Fruit fly (Drosophila melanogaster) whole organism, embryonic: ENCODE measurements around the gene Herc4.

Experiments
- Atf3 ChIP-seq: fragments of 200-800 bp; sonication (Bioruptor generic); optimal IDR thresholded peaks from 3 replicates; lab custom pipeline; 2016; ENCODE audit warnings: missing biosample characterization, missing genetic modification characterization
- BtbVII ChIP-seq: fragments of 200-800 bp; sonication (Bioruptor generic); optimal IDR thresholded peaks from 3 replicates; lab custom pipeline; 2017; ENCODE audit warnings: missing biosample characterization, mild to moderate bottlenecking, missing genetic modification characterization
- CG12391 ChIP-seq: fragments of 200-800 bp; sonication (Bioruptor generic); optimal IDR thresholded peaks from 3 replicates; lab custom pipeline; 2018; ENCODE audit warnings: missing biosample characterization, mild to moderate bottlenecking, missing genetic modification characterization, moderate library complexity
- CG17612 ChIP-seq: fragments of 200-800 bp; sonication (Bioruptor generic); IDR thresholded peaks from 2 replicates; pipeline ENCODE4 v1.3.6; 2022; ENCODE audit warnings: missing biosample characterization, missing genetic modification characterization
- CG17912 ChIP-seq: fragments of 200-800 bp; sonication (Bioruptor generic); optimal IDR thresholded peaks from 2 replicates; lab custom pipeline; 2018; ENCODE audit warnings: missing biosample characterization, mild to moderate bottlenecking, missing genetic modification characterization
- CG18011 ChIP-seq: fragments of 200-800 bp; sonication (Bioruptor generic); optimal IDR thresholded peaks from 2 replicates; lab custom pipeline; 2017; ENCODE audit warnings: missing biosample characterization, missing genetic modification characterization, mild to moderate bottlenecking, moderate library complexity, missing genotype
- CG18764 ChIP-seq: fragments of 200-800 bp; sonication (Bioruptor generic); optimal IDR thresholded peaks from 3 replicates; lab custom pipeline; 2016; ENCODE audit warnings: missing biosample characterization, missing genetic modification characterization
- CG3163 ChIP-seq: fragments of 200-800 bp; sonication (Bioruptor generic); optimal IDR thresholded peaks from 3 replicates; lab custom pipeline; 2016; ENCODE audit warnings: missing biosample characterization, missing genetic modification characterization
- CG34224 ChIP-seq: fragments of 200-800 bp; sonication (Bioruptor generic); IDR thresholded peaks from 3 replicates; pipeline ENCODE4 v1.3.6; 2022; ENCODE audit warnings: missing biosample characterization, missing genetic modification characterization; ENCODE audit not compliant: partially characterized antibody
- CG4328 ChIP-seq: fragments of 200-800 bp; sonication (Bioruptor generic); optimal IDR thresholded peaks from 3 replicates; lab custom pipeline; 2017; ENCODE audit warnings: missing biosample characterization, missing genetic modification reagents, missing genetic modification characterization
- CG6175 ChIP-seq: fragments of 200-800 bp; sonication (Bioruptor generic); IDR thresholded peaks from 3 replicates; pipeline ENCODE4 v1.3.6; 2022; ENCODE audit warnings: missing biosample characterization, missing genetic modification characterization
- CG7271 ChIP-seq: fragments of 200-800 bp; sonication (Bioruptor generic); optimal IDR thresholded peaks from 2 replicates; lab custom pipeline; 2018; ENCODE audit warnings: missing biosample characterization, mild to moderate bottlenecking, missing genetic modification characterization, moderate library complexity
- CG8281 ChIP-seq: fragments of 200-800 bp; sonication (Bioruptor generic); optimal IDR thresholded peaks from 2 replicates; lab custom pipeline; 2018; ENCODE audit warnings: missing biosample characterization, mild to moderate bottlenecking, missing genetic modification characterization, moderate library complexity
- CG9932 ChIP-seq: fragments of 200-800 bp; sonication (Bioruptor generic); IDR thresholded peaks from 2 replicates; pipeline ENCODE4 v1.3.6; 2022; ENCODE audit warnings: missing biosample characterization, missing genetic modification characterization
- CHES-1-like ChIP-seq: fragments of 200-800 bp; sonication (Bioruptor generic); optimal IDR thresholded peaks from 2 replicates; lab custom pipeline; 2016; ENCODE audit warnings: missing biosample characterization, missing genetic modification characterization
- Doc2 ChIP-seq: fragments of 200-800 bp; sonication (Bioruptor generic); IDR thresholded peaks from 2 replicates; pipeline ENCODE4 v1.3.6; 2022; ENCODE audit warnings: missing biosample characterization, missing genetic modification characterization
- Fer3 ChIP-seq: fragments of 200-800 bp; sonication (Bioruptor generic); optimal IDR thresholded peaks from 2 replicates; lab custom pipeline; 2018; ENCODE audit warnings: missing biosample characterization, mild to moderate bottlenecking, missing genetic modification characterization, moderate library complexity
- HHEX ChIP-seq: fragments of 200-800 bp; sonication (Bioruptor generic); optimal IDR thresholded peaks from 3 replicates; lab custom pipeline; 2017; ENCODE audit warnings: missing biosample characterization, mild to moderate bottlenecking, missing genetic modification characterization, missing genetic modification reagents
- HLHmδ ChIP-seq: fragments of 200-800 bp; sonication (Bioruptor generic); optimal IDR thresholded peaks from 2 replicates; lab custom pipeline; 2018; ENCODE audit warnings: missing biosample characterization, mild to moderate bottlenecking, missing genetic modification characterization, moderate library complexity
- NFAT ChIP-seq: fragments of 200-800 bp; sonication (Bioruptor generic); IDR thresholded peaks from 2 replicates; pipeline ENCODE4 v1.3.6; 2022; ENCODE audit warnings: missing biosample characterization, missing genetic modification characterization
- NK7.1 ChIP-seq: fragments of 200-800 bp; sonication (Bioruptor generic); optimal IDR thresholded peaks from 3 replicates; lab custom pipeline; 2016; ENCODE audit warnings: missing biosample characterization, missing genetic modification characterization
- Sry-δ ChIP-seq: fragments of 200-800 bp; sonication (Bioruptor generic); optimal IDR thresholded peaks from 2 replicates; lab custom pipeline; 2016; ENCODE audit warnings: missing biosample characterization, missing genetic modification characterization
- Xbp1 ChIP-seq: fragments of 200-800 bp; sonication (Bioruptor generic); optimal IDR thresholded peaks from 3 replicates; lab custom pipeline; 2016; ENCODE audit warnings: missing biosample characterization, mild to moderate bottlenecking, missing genetic modification characterization
- al ChIP-seq: fragments of 200-800 bp; sonication (Bioruptor generic); IDR thresholded peaks from 2 replicates; pipeline ENCODE4 v1.3.6; 2022; ENCODE audit warnings: missing biosample characterization, missing genetic modification characterization
- btn ChIP-seq: fragments of 200-800 bp; sonication (Bioruptor generic); optimal IDR thresholded peaks from 2 replicates; lab custom pipeline; 2016; ENCODE audit warnings: missing biosample characterization, missing genetic modification characterization
- chm ChIP-seq: fragments of 200-800 bp; sonication (Bioruptor generic); IDR thresholded peaks from 2 replicates; pipeline ENCODE4 v1.3.6; 2022; ENCODE audit warnings: missing biosample characterization, missing genetic modification characterization
- ci ChIP-seq: fragments of 200-800 bp; sonication (Bioruptor generic); IDR thresholded peaks from 3 replicates; pipeline ENCODE4 v1.3.6; 2022; ENCODE audit warnings: missing biosample characterization, missing genetic modification characterization
- crc ChIP-seq: fragments of 200-800 bp; sonication (Bioruptor generic); optimal IDR thresholded peaks from 2 replicates; lab custom pipeline; 2016; ENCODE audit warnings: missing biosample characterization, missing genetic modification characterization
- crp ChIP-seq, 2 experiments: fragments of 200-800 bp; sonication (Bioruptor generic); optimal IDR thresholded peaks; 2 replicates in 1 of 2; 3 replicates in 1 of 2; lab custom pipeline; 2017; ENCODE audit warnings: missing biosample characterization in 2 of 2, missing genetic modification characterization in 2 of 2, mild to moderate bottlenecking in 1 of 2, moderate library complexity in 1 of 2
- dmrt99B ChIP-seq: fragments of 200-800 bp; sonication (Bioruptor generic); optimal IDR thresholded peaks from 2 replicates; lab custom pipeline; 2018; ENCODE audit warnings: missing biosample characterization, mild to moderate bottlenecking, missing genetic modification characterization, moderate library complexity
- ems ChIP-seq: fragments of 200-800 bp; sonication (Bioruptor generic); optimal IDR thresholded peaks from 3 replicates; lab custom pipeline; 2016; ENCODE audit warnings: missing biosample characterization, missing genetic modification characterization
- exex ChIP-seq: fragments of 200-800 bp; sonication (Bioruptor generic); optimal IDR thresholded peaks from 4 replicates; lab custom pipeline; 2018; ENCODE audit warnings: missing biosample characterization, mild to moderate bottlenecking, missing genetic modification characterization, moderate library complexity
- fru ChIP-seq: fragments of >200 bp; optimal IDR thresholded peaks from 2 replicates; lab custom pipeline; 2017
- ftz-f1 ChIP-seq: fragments of 200-800 bp; sonication (Bioruptor generic); optimal IDR thresholded peaks from 2 replicates; lab custom pipeline; 2016; ENCODE audit warnings: missing biosample characterization, missing genetic modification characterization
- gfzf ChIP-seq: fragments of 200-800 bp; sonication (Bioruptor generic); optimal IDR thresholded peaks from 2 replicates; lab custom pipeline; 2016; ENCODE audit warnings: missing biosample characterization, mild to moderate bottlenecking, missing genetic modification characterization, moderate library complexity
- jing ChIP-seq: fragments of 200-800 bp; sonication (Bioruptor generic); optimal IDR thresholded peaks from 2 replicates; lab custom pipeline; 2018; ENCODE audit warnings: missing biosample characterization, mild to moderate bottlenecking, missing genetic modification characterization
- kah ChIP-seq: fragments of 200-800 bp; sonication (Bioruptor generic); optimal IDR thresholded peaks from 2 replicates; lab custom pipeline; 2018; ENCODE audit warnings: missing biosample characterization, mild to moderate bottlenecking, missing genetic modification characterization
- lov ChIP-seq, 2 experiments: fragments of 200-800 bp in 1 of 2; fragments of >200 bp in 1 of 2; sonication (Bioruptor generic) in 1 of 2; IDR thresholded peaks in 1 of 2; optimal IDR thresholded peaks in 1 of 2; 2 replicates in 1 of 2; 3 replicates in 1 of 2; pipeline versions ENCODE4 v1.3.6 to Lab custom; 2017 to 2022; ENCODE audit warnings: missing biosample characterization in 1 of 2, missing genetic modification characterization in 1 of 2
- mam ChIP-seq: fragments of 200-800 bp; sonication (Bioruptor generic); optimal IDR thresholded peaks from 3 replicates; lab custom pipeline; 2016; ENCODE audit warnings: missing biosample characterization, missing genetic modification characterization
- peb ChIP-seq: fragments of 200-800 bp; sonication (Bioruptor generic); IDR thresholded peaks from 2 replicates; pipeline ENCODE4 v1.3.6; 2022; ENCODE audit warnings: missing biosample characterization, missing genetic modification characterization
- pfk ChIP-seq: fragments of 200-800 bp; sonication (Bioruptor generic); optimal IDR thresholded peaks from 2 replicates; lab custom pipeline; 2018; ENCODE audit warnings: missing biosample characterization, mild to moderate bottlenecking, missing genetic modification characterization, moderate library complexity
- psq ChIP-seq: fragments of 200-800 bp; sonication (Bioruptor generic); optimal IDR thresholded peaks from 2 replicates; lab custom pipeline; 2017; ENCODE audit warnings: missing biosample characterization, missing genetic modification characterization
- pum ChIP-seq: fragments of 200-800 bp; sonication (Bioruptor generic); optimal IDR thresholded peaks from 2 replicates; lab custom pipeline; 2016; ENCODE audit warnings: missing biosample characterization, missing genetic modification characterization
- ranshi ChIP-seq: fragments of 200-800 bp; sonication (Bioruptor generic); IDR thresholded peaks from 2 replicates; pipeline ENCODE4 v1.3.6; 2022; ENCODE audit warnings: missing biosample characterization, missing genetic modification characterization
- row ChIP-seq: fragments of 200-800 bp; sonication (Bioruptor generic); IDR thresholded peaks from 3 replicates; pipeline ENCODE4 v1.3.6; 2022; ENCODE audit warnings: missing biosample characterization, missing genetic modification characterization
- sens ChIP-seq: fragments of 200-800 bp; sonication (Bioruptor generic); peaks from one replicate; lab custom pipeline; 2016; ENCODE audit warnings: missing biosample characterization, missing genetic modification characterization
- sens-2 ChIP-seq: fragments of 200-800 bp; sonication (Bioruptor generic); IDR thresholded peaks from 2 replicates; pipeline ENCODE4 v1.3.6; 2022; ENCODE audit warnings: missing biosample characterization, missing genetic modification characterization
- stwl ChIP-seq: fragments of 200-800 bp; sonication (Bioruptor generic); optimal IDR thresholded peaks from 3 replicates; lab custom pipeline; 2018; ENCODE audit warnings: missing biosample characterization, mild to moderate bottlenecking, missing genetic modification characterization, moderate library complexity
- tin ChIP-seq: fragments of 200-800 bp; sonication (Bioruptor generic); optimal IDR thresholded peaks from 3 replicates; lab custom pipeline; 2016; ENCODE audit warnings: missing biosample characterization, missing genetic modification characterization
- tup ChIP-seq: fragments of 200-800 bp; sonication (Bioruptor generic); optimal IDR thresholded peaks from 2 replicates; lab custom pipeline; 2016; ENCODE audit warnings: missing biosample characterization, mild to moderate bottlenecking, missing genetic modification characterization, moderate library complexity
- usp ChIP-seq: fragments of >200 bp; optimal IDR thresholded peaks from 2 replicates; lab custom pipeline; 2017; ENCODE audit warnings: missing biosample characterization, missing genetic modification characterization
- wek ChIP-seq: fragments of 200-800 bp; sonication (Bioruptor generic); optimal IDR thresholded peaks from 3 replicates; lab custom pipeline; 2018; ENCODE audit warnings: missing biosample characterization, mild to moderate bottlenecking, missing genetic modification characterization, moderate library complexity

Herc4 gene

DNA sequence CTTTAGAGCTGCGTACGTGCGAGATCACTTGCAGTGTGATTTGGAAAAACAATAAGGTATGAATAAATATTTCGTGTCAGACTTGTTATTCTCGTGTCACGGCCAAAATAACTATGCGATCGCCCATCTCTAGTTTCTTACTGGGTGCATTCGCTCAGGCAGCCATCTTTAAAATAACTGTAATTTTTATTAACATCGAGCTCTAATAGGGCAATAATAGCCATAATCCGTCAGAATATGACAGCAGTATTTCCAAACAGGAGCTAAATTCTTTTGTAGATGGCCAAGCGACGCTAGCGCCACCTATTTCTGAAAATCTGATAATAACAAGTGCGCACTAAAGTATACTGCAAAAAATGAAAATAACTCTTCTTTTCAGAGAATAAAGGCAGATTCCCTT, 38.6 kb downstream of the Herc4 start (continued):
- TF ChIP-seq ftz-f1 (GFP tag; lab: Kevin White, UChicago), result no peak
- TF ChIP-seq CG3163 (GFP tag; lab: Kevin White, UChicago), result peak; percentile 49
- TF ChIP-seq CG18764, result no peak
- peak; percentile 67 for TF ChIP-seq CG17912 (GFP tag; lab: Kevin White, UChicago)
- peak; percentile 78 for TF ChIP-seq row (GFP tag; lab: Robert Waterston, UW)
- no peak for TF ChIP-seq jing (GFP tag; lab: Kevin White, UChicago)
- no peak for TF ChIP-seq ranshi (GFP tag; lab: Robert Waterston, UW)
- TF ChIP-seq dmrt99B (tag; lab: Kevin White, UChicago), result peak; percentile 45
- TF ChIP-seq sens-2 (GFP tag; lab: Robert Waterston, UW), result no peak
- TF ChIP-seq CG34224 (GFP tag; lab: Robert Waterston, UW), result peak; percentile 92
- TF ChIP-seq BtbVII (GFP tag; lab: Kevin White, UChicago), result no peak
- no peak for TF ChIP-seq Doc2 (GFP tag; lab: Robert Waterston, UW)
- TF ChIP-seq fru (lab: Kevin White, UChicago), result no peak
- TF ChIP-seq Xbp1 (GFP tag; lab: Kevin White, UChicago), result peak; percentile 28
- TF ChIP-seq tup (GFP tag; lab: Kevin White, UChicago), result no peak
- peak; percentile 13 for TF ChIP-seq wek (GFP tag; lab: Kevin White, UChicago)
- no peak for TF ChIP-seq CHES-1-like (GFP tag; lab: Kevin White, UChicago)
- TF ChIP-seq NFAT (GFP tag; lab: Robert Waterston, UW), result peak; percentile 29; the same call in 1 of the 2 replicates
- no peak for TF ChIP-seq pum (GFP tag; lab: Kevin White, UChicago)
- peak; percentile 79 for TF ChIP-seq stwl (tag; lab: Kevin White, UChicago)
- no peak for TF ChIP-seq CG7271 (tag; lab: Kevin White, UChicago)
- peak; percentile 8 for TF ChIP-seq mam
- no peak for TF ChIP-seq usp (GFP tag; lab: Kevin White, UChicago)
- no peak for TF ChIP-seq psq (GFP tag; lab: Kevin White, UChicago)
- TF ChIP-seq ems (GFP tag; lab: Kevin White, UChicago), result peak; percentile 22
- no peak for TF ChIP-seq crp (GFP tag; optimal IDR thresholded peaks at IDR 0.05; lab: Kevin White, UChicago)
- TF ChIP-seq CG6175, result no peak
- no peak for TF ChIP-seq crc
- no peak for TF ChIP-seq al (GFP tag; lab: Robert Waterston, UW)
- no peak for TF ChIP-seq Fer3 (tag; lab: Kevin White, UChicago)
- peak; percentile 86 for TF ChIP-seq sens (GFP tag; lab: Kevin White, UChicago)
- peak; percentile 29 for TF ChIP-seq CG12391 (tag; lab: Kevin White, UChicago)
- TF ChIP-seq CG17612 (GFP tag; lab: Robert Waterston, UW), result no peak
- TF ChIP-seq CG4328 (GFP tag; lab: Kevin White, UChicago), result no peak
- no peak for TF ChIP-seq CG18011
- no peak for TF ChIP-seq Atf3 (GFP tag; lab: Kevin White, UChicago)
- peak; percentile 31 for TF ChIP-seq tin (GFP tag; lab: Kevin White, UChicago)
- no peak for TF ChIP-seq HHEX (GFP tag; lab: Kevin White, UChicago)
- no peak for TF ChIP-seq lov (optimal IDR thresholded peaks at IDR 0.05; lab: Kevin White, UChicago)
- no peak for TF ChIP-seq lov (GFP tag; IDR thresholded peaks at IDR 0.05; lab: Robert Waterston, UW)
- TF ChIP-seq chm, result 0 out of 2 replicates have a peak, but pooled peaks have one; percentile 44
- peak; percentile 8 for TF ChIP-seq exex (tag; lab: Kevin White, UChicago)
- TF ChIP-seq CG9932 (GFP tag; lab: Robert Waterston, UW), result peak; percentile 51
- peak; percentile 48 for TF ChIP-seq NK7.1 (GFP tag; lab: Kevin White, UChicago)
- TF ChIP-seq pfk (GFP tag; lab: Kevin White, UChicago), result no peak
- TF ChIP-seq Sry-δ (GFP tag; lab: Kevin White, UChicago), result peak; percentile 87
- no peak for TF ChIP-seq btn (GFP tag; lab: Kevin White, UChicago)
- no peak for TF ChIP-seq CG8281 (tag; lab: Kevin White, UChicago)
- peak; percentile 82 for TF ChIP-seq ci (GFP tag; lab: Robert Waterston, UW)
- no peak for TF ChIP-seq HLHmδ
- peak; percentile 15 for TF ChIP-seq gfzf (GFP tag; lab: Kevin White, UChicago)
- peak; percentile 11 for TF ChIP-seq kah (GFP tag; lab: Kevin White, UChicago)
- TF ChIP-seq peb (GFP tag; lab: Robert Waterston, UW), result no peak
